Fruit fly (Drosophila melanogaster): ENCODE data around the gene Ccp84Ac.

dm6 chr3R:6703784-6704183 is 7.7 kb upstream of the Ccp84Ac start, which contains the start of gene Ccp84Aa:
- TF ChIP-seq CG9948 (tag; optimal IDR thresholded peaks at IDR 0.05) (no peak), EcR (GFP tag; optimal IDR thresholded peaks at IDR 0.05) (no peak), CG12605 (GFP tag; IDR thresholded peaks at IDR 0.05) (no peak), Pif1A (GFP tag; optimal IDR thresholded peaks at IDR 0.05) (no peak), CG17806 (tag; optimal IDR thresholded peaks at IDR 0.05) (no peak)
